Worm (Caenorhabditis elegans): ENCODE results near the gene daao-1.

Gene daao-1

DNA sequence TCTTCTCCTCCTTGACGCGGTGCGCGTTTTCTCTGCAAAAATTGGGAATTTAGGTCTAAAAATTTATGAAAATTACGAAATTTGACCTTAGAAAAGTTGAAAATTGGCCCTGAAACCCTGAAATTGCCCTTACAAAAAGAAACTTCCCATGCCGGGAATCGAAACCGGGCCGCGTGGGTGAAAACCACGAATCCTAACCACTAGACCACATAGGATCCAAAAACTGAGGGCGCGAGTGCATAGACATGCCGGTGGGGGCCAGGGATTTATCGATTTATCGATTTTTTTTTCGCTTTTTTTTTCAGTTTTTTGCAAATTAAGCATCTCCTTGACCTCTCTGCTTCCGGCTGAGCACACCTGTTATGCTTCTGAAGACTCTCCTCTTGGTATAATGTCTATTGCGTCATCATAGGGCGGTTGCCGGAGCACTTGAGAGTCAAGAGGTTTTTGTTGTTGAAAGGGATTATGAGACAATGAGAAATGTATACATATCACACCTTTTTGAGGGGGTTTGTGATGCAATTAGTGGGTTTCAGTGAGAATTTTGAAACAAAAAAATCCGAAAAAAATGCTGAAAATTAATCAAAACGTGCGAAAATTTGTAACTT, 25.8 kb downstream of the daao-1 start (continued):
- TF ChIP-seq lin-14 (GFP tag; optimal IDR thresholded peaks at IDR 0.05) (no peak), unc-98 (GFP tag; IDR thresholded peaks at IDR 0.05) (no peak), dpl-1 (GFP tag; optimal IDR thresholded peaks at IDR 0.05) (peak; percentile 16 to 32 (median 31)), ces-1 (GFP tag; optimal IDR thresholded peaks at IDR 0.05) (no peak), efl-1 (optimal IDR thresholded peaks at IDR 0.05) (peak in 1 of 2 experiments; percentile 42), efl-1 (GFP tag; optimal IDR thresholded peaks at IDR 0.05 in 1 of 2) (peak; percentile 46 to 93), nhr-85 (tag) (no peak), mdl-1 (tag; optimal IDR thresholded peaks at IDR 0.05) (peak in 1 of 2 experiments; percentile 8), ceh-8 (GFP tag; optimal IDR thresholded peaks at IDR 0.05) (no peak), egl-27 (tag; optimal IDR thresholded peaks at IDR 0.05) (no peak), pax-3 (tag; optimal IDR thresholded peaks at IDR 0.05) (no peak), rnt-1 (tag; optimal IDR thresholded peaks at IDR 0.05) (peak; percentile 40), zip-4 (GFP tag; optimal IDR thresholded peaks at IDR 0.05) (peak; percentile 8), nhr-90 (tag; optimal IDR thresholded peaks at IDR 0.05; ENCODE audit: poor library complexity) (peak; percentile 36), C16A3.4 (tag; optimal IDR thresholded peaks at IDR 0.05) (peak; percentile 2), fos-1 (tag; optimal IDR thresholded peaks at IDR 0.05) (no peak), xbp-1 (tag; optimal IDR thresholded peaks at IDR 0.05) (peak; percentile 21), swsn-7 (tag; optimal IDR thresholded peaks at IDR 0.05) (peak; percentile 43), lsy-2 (tag; optimal IDR thresholded peaks at IDR 0.05) (peak; percentile 12 to 41), sup-37 (GFP tag; optimal IDR thresholded peaks at IDR 0.05) (no peak), hlh-4 (tag; optimal IDR thresholded peaks at IDR 0.05) (no peak), snu-23 (GFP tag; optimal IDR thresholded peaks at IDR 0.05) (peak; percentile 41), aha-1 (tag; optimal IDR thresholded peaks at IDR 0.05) (no peak), elt-3 (tag; optimal IDR thresholded peaks at IDR 0.05) (no peak), ceh-88 (GFP tag; IDR thresholded peaks at IDR 0.05) (no peak), efl-3 (GFP tag; optimal IDR thresholded peaks at IDR 0.05) (no peak), C34B4.2 (tag; optimal IDR thresholded peaks at IDR 0.05) (no peak), blmp-1 (tag; optimal IDR thresholded peaks at IDR 0.05) (no peak), unc-86 (tag; optimal IDR thresholded peaks at IDR 0.05) (no peak), grh-1 (GFP tag; IDR thresholded peaks at IDR 0.05) (no peak)

- TF ChIP-seq fos-1 (tag; optimal IDR thresholded peaks at IDR 0.05), result peak; percentile 50
- peak; percentile 69 for TF ChIP-seq snpc-4 (tag; optimal IDR thresholded peaks at IDR 0.05)
- TF ChIP-seq dpl-1 (GFP tag; optimal IDR thresholded peaks at IDR 0.05), result peak; percentile 92 to 94 (median 94)
- no peak for TF ChIP-seq lir-3 (tag; optimal IDR thresholded peaks at IDR 0.05; ENCODE audit: poor library complexity)
- TF ChIP-seq nhr-84 (tag; optimal IDR thresholded peaks at IDR 0.05), result no peak
- no peak for TF ChIP-seq C34B4.2 (tag; optimal IDR thresholded peaks at IDR 0.05)
- TF ChIP-seq nhr-237 (tag; optimal IDR thresholded peaks at IDR 0.05), result peak; percentile 26
- TF ChIP-seq tlp-1 (tag; optimal IDR thresholded peaks at IDR 0.05), result no peak
- TF ChIP-seq pag-3 (tag; optimal IDR thresholded peaks at IDR 0.05; ENCODE audit: borderline replicate concordance, insufficient read depth), result no peak
- TF ChIP-seq zip-4 (GFP tag; optimal IDR thresholded peaks at IDR 0.05), result peak; percentile 53
- no peak for TF ChIP-seq ces-1 (GFP tag; optimal IDR thresholded peaks at IDR 0.05)
- peak; percentile 81 for TF ChIP-seq isw-1 (GFP tag; IDR thresholded peaks at IDR 0.05)
- TF ChIP-seq nhr-11 (tag; optimal IDR thresholded peaks at IDR 0.05), result peak; percentile 51
- peak; percentile 76 for TF ChIP-seq unc-130 (tag; optimal IDR thresholded peaks at IDR 0.05)
- peak; percentile 58 for TF ChIP-seq mab-9 (GFP tag; IDR thresholded peaks at IDR 0.05)
- TF ChIP-seq elt-3 (tag; optimal IDR thresholded peaks at IDR 0.05), result peak in 2 of 6 experiments; percentile 55 to 61
- TF ChIP-seq Y116A8C.19 (tag; optimal IDR thresholded peaks at IDR 0.05; ENCODE audit: borderline replicate concordance), result no peak
- peak; percentile 85 for TF ChIP-seq lin-15B (tag; optimal IDR thresholded peaks at IDR 0.05)
- TF ChIP-seq lsy-2 (tag; optimal IDR thresholded peaks at IDR 0.05), result peak; percentile 92
- TF ChIP-seq unc-98 (GFP tag; IDR thresholded peaks at IDR 0.05), result 0 out of 2 replicates have a peak, but pooled peaks have one; percentile 5
- TF ChIP-seq tbx-2 (tag; optimal IDR thresholded peaks at IDR 0.05), result peak; percentile 89
- TF ChIP-seq ceh-90 (tag; optimal IDR thresholded peaks at IDR 0.05), result peak; percentile 21
- peak; percentile 43 for TF ChIP-seq C04F5.9 (tag; optimal IDR thresholded peaks at IDR 0.05)
- peak; percentile 96 for TF ChIP-seq mep-1 (tag; optimal IDR thresholded peaks at IDR 0.05)
- peak; percentile 43 for TF ChIP-seq nhr-77 (tag; optimal IDR thresholded peaks at IDR 0.05)
- TF ChIP-seq egl-13 (tag; optimal IDR thresholded peaks at IDR 0.05), result peak; percentile 55
- peak; percentile 72 for TF ChIP-seq fkh-8 (tag; optimal IDR thresholded peaks at IDR 0.05)
- TF ChIP-seq dsc-1 (tag; optimal IDR thresholded peaks at IDR 0.05), result peak; percentile 86
- TF ChIP-seq lin-14 (GFP tag; optimal IDR thresholded peaks at IDR 0.05), result no peak
- TF ChIP-seq efl-1 (optimal IDR thresholded peaks at IDR 0.05), result peak; percentile 87 to 94
- TF ChIP-seq efl-1 (GFP tag; optimal IDR thresholded peaks at IDR 0.05 in 1 of 2), result peak; percentile 94 to 99
- TF ChIP-seq blmp-1 (tag; optimal IDR thresholded peaks at IDR 0.05), result peak; percentile 48
Measured at ce11 chrIV:2640950-2641349, 27.0 kb downstream of the daao-1 start, which contains the start of the genes mdf-2 and nduv-3. TSS of gene mdf-2 (minus strand) at chrIV:2641125. TSS of gene nduv-3 (plus strand) at chrIV:2641310.
